Worm (Caenorhabditis elegans) whole organism, late embryonic: ENCODE data around the gene C02H6.1.
"Not testable (repeated sequence)": the region's sequence is repeated elsewhere in the genome, so short reads cannot be mapped to it uniquely, and the experiment has no call there.

Experiments used
- F13H6.1 ChIP-seq: sonication (generic microtip); optimal IDR thresholded peaks from 2 replicates; lab custom pipeline; 2016; ENCODE audit warnings: missing genetic modification characterization, missing compliant biosample characterization
- K02D7.2 ChIP-seq: sonication (generic microtip); optimal IDR thresholded peaks from 2 replicates; lab custom pipeline; 2017; ENCODE audit warnings: mild to moderate bottlenecking, missing genetic modification characterization, missing compliant biosample characterization
- Y22D7AL.16 ChIP-seq: sonication (generic microtip); optimal IDR thresholded peaks from 2 replicates; lab custom pipeline; 2016; ENCODE audit warnings: missing genetic modification characterization, missing compliant biosample characterization
- ahr-1 ChIP-seq: sonication (generic microtip); optimal IDR thresholded peaks from 2 replicates; lab custom pipeline; 2016; ENCODE audit warnings: missing genetic modification characterization, missing compliant biosample characterization
- ama-1 ChIP-seq: fragments of 150-350 bp; optimal IDR thresholded peaks from 2 replicates; lab custom pipeline; 2014
- ceh-18 ChIP-seq: sonication (generic microtip); optimal IDR thresholded peaks from 2 replicates; lab custom pipeline; 2016; ENCODE audit warnings: missing genetic modification characterization, missing compliant biosample characterization
- ceh-2 ChIP-seq: sonication (generic microtip); optimal IDR thresholded peaks from 2 replicates; lab custom pipeline; 2016; ENCODE audit warnings: missing genotype, missing genetic modification characterization, missing compliant biosample characterization
- ceh-24 ChIP-seq: sonication (generic microtip); optimal IDR thresholded peaks from 2 replicates; lab custom pipeline; 2016; ENCODE audit warnings: mild to moderate bottlenecking, missing genetic modification characterization, missing compliant biosample characterization
- ceh-31 ChIP-seq: sonication (generic microtip); optimal IDR thresholded peaks from 2 replicates; lab custom pipeline; 2016; ENCODE audit warnings: missing genetic modification characterization, missing compliant biosample characterization
- ceh-48 ChIP-seq: sonication (generic microtip); optimal IDR thresholded peaks from 2 replicates; lab custom pipeline; 2016; ENCODE audit warnings: missing genetic modification characterization, inconsistent platforms, missing compliant biosample characterization
- ceh-6 ChIP-seq: fragments of 200-800 bp; sonication (Bioruptor generic); optimal IDR thresholded peaks from 2 replicates; lab custom pipeline; 2018; ENCODE audit warnings: mild to moderate bottlenecking, missing genetic modification characterization, missing compliant biosample characterization
- che-1 ChIP-seq: sonication (generic microtip); optimal IDR thresholded peaks from 2 replicates; lab custom pipeline; 2016; ENCODE audit warnings: mild to moderate bottlenecking, missing genetic modification characterization, missing compliant biosample characterization
- dmd-4 ChIP-seq: sonication (generic microtip); optimal IDR thresholded peaks from 2 replicates; lab custom pipeline; 2016; ENCODE audit warnings: borderline replicate concordance, missing genetic modification characterization, missing compliant biosample characterization
- dve-1 ChIP-seq: sonication (generic microtip); optimal IDR thresholded peaks from 2 replicates; lab custom pipeline; 2017; ENCODE audit warnings: antibody characterized with exemption, mild to moderate bottlenecking, missing genetic modification characterization, missing compliant biosample characterization
- ets-4 ChIP-seq: sonication (generic microtip); optimal IDR thresholded peaks from 2 replicates; lab custom pipeline; 2016; ENCODE audit warnings: missing genetic modification characterization, missing compliant biosample characterization
- fkh-10 ChIP-seq: fragments of 150-350 bp; optimal IDR thresholded peaks from 2 replicates; lab custom pipeline; 2014; ENCODE audit warnings: missing biosample characterization, missing genetic modification reagents, missing genetic modification characterization
- fkh-6 ChIP-seq: sonication (generic microtip); optimal IDR thresholded peaks from 2 replicates; lab custom pipeline; 2016; ENCODE audit warnings: missing genetic modification characterization, missing compliant biosample characterization
- gmeb-2 ChIP-seq: sonication (generic microtip); optimal IDR thresholded peaks from 2 replicates; lab custom pipeline; 2016; ENCODE audit warnings: missing genetic modification characterization, inconsistent platforms, missing compliant biosample characterization
- hlh-30 ChIP-seq: sonication (generic microtip); optimal IDR thresholded peaks from 2 replicates; lab custom pipeline; 2017; ENCODE audit warnings: antibody characterized with exemption, missing genetic modification characterization, missing compliant biosample characterization; ENCODE audit not compliant: insufficient read depth
- lin-11 ChIP-seq: fragments of 200-800 bp; sonication (Bioruptor generic); optimal IDR thresholded peaks from 2 replicates; lab custom pipeline; 2018; ENCODE audit warnings: mild to moderate bottlenecking, missing genetic modification characterization, missing compliant biosample characterization
- nhr-11 ChIP-seq: fragments of 150-350 bp; optimal IDR thresholded peaks from 2 replicates; lab custom pipeline; 2014; ENCODE audit warnings: missing biosample characterization, missing genetic modification characterization
- nhr-232 ChIP-seq: sonication (generic microtip); optimal IDR thresholded peaks from 2 replicates; lab custom pipeline; 2016; ENCODE audit warnings: missing genetic modification characterization, missing compliant biosample characterization
- pat-9 ChIP-seq: fragments of 200-800 bp; sonication (Bioruptor generic); optimal IDR thresholded peaks from 2 replicates; lab custom pipeline; 2018; ENCODE audit warnings: mild to moderate bottlenecking, missing genetic modification characterization, moderate library complexity, missing compliant biosample characterization
- pax-1 ChIP-seq: fragments of 150-350 bp; optimal IDR thresholded peaks from 2 replicates; lab custom pipeline; 2014; ENCODE audit warnings: missing biosample characterization, missing genetic modification characterization
- pha-2 ChIP-seq: sonication (generic microtip); optimal IDR thresholded peaks from 2 replicates; lab custom pipeline; 2017; ENCODE audit warnings: mild to moderate bottlenecking, missing genetic modification characterization, missing compliant biosample characterization
- pqm-1 ChIP-seq: sonication (generic microtip); optimal IDR thresholded peaks from 2 replicates; lab custom pipeline; 2016; ENCODE audit warnings: missing genetic modification characterization, missing compliant biosample characterization
- pros-1 ChIP-seq: fragments of 150-350 bp; optimal IDR thresholded peaks from 2 replicates; lab custom pipeline; 2014; ENCODE audit warnings: missing biosample characterization, missing genetic modification reagents, missing genetic modification characterization
- sox-2 ChIP-seq: fragments of 200-800 bp; sonication (Bioruptor generic); IDR thresholded peaks from 2 replicates; pipeline ENCODE4 v1.3.6; 2022; ENCODE audit warnings: missing genetic modification reagents, missing genetic modification characterization, missing compliant biosample characterization
- sox-4 ChIP-seq: sonication (generic microtip); optimal IDR thresholded peaks from 2 replicates; lab custom pipeline; 2017; ENCODE audit warnings: mild to moderate bottlenecking, missing genetic modification characterization, inconsistent platforms, missing compliant biosample characterization
- syd-9 ChIP-seq: sonication (generic microtip); optimal IDR thresholded peaks from 2 replicates; lab custom pipeline; 2016; ENCODE audit warnings: mild to moderate bottlenecking, missing genetic modification characterization, moderate library complexity, missing compliant biosample characterization
- tbx-2 ChIP-seq: sonication (generic microtip); optimal IDR thresholded peaks from 2 replicates; lab custom pipeline; 2016; ENCODE audit warnings: missing genetic modification characterization, missing compliant biosample characterization
- unc-3 ChIP-seq, 2 experiments: fragments of 200-800 bp in 1 of 2; sonication (Bioruptor generic) in 1 of 2; sonication (generic microtip) in 1 of 2; conservative IDR thresholded peaks in 1 of 2; optimal IDR thresholded peaks in 1 of 2; 2 replicates each; pipeline versions ENCODE4 v1.3.6 to Lab custom; 2016 to 2022; ENCODE audit warnings: missing compliant biosample characterization in 2 of 2, missing genetic modification characterization in 2 of 2, missing genetic modification reagents in 1 of 2
- unc-55 ChIP-seq: sonication (generic microtip); optimal IDR thresholded peaks from 2 replicates; lab custom pipeline; 2017; ENCODE audit warnings: missing biosample characterization, missing genetic modification reagents, missing genetic modification characterization

Gene C02H6.1

ce11 chrV:7353602-7354001, 36.1 kb downstream of the C02H6.1 start (continued):
- no peak for TF ChIP-seq dmd-4 (tag; lab: Kevin White, UChicago)
- no peak for TF ChIP-seq pat-9 (tag; lab: Kevin White, UChicago)

- TF ChIP-seq F13H6.1 (tag; lab: Kevin White, UChicago) = no peak
- TF ChIP-seq ceh-2 (tag; lab: Kevin White, UChicago) = no peak
- no peak for TF ChIP-seq nhr-232
These were observed 37.3 kb downstream of the C02H6.1 start, which contains the start of the genes srh-231 and srh-275 for ce11 chrV:7352186-7353053. Gene srh-231 (minus strand): TSS chrV:7352236. Gene srh-275 (plus strand): TSS chrV:7353003.

ce11 chrV:7349541-7349940, 40.1 kb downstream of the C02H6.1 start, which contains the start of gene nhr-149:
Gene nhr-149 (minus strand): TSS chrV:7349641.
- TF ChIP-seq syd-9 (tag; lab: Kevin White, UChicago) = no peak
- TF ChIP-seq unc-55 (GFP tag; lab: Kevin White, UChicago) = no peak
- no peak for TF ChIP-seq che-1 (tag; lab: Kevin White, UChicago)
- no peak for TF ChIP-seq ceh-2 (tag; lab: Kevin White, UChicago)
- TF ChIP-seq sox-2 (GFP tag; lab: Robert Waterston, UW) = no peak
- TF ChIP-seq ceh-31 (tag; lab: Kevin White, UChicago) = no peak
- TF ChIP-seq ceh-48 = no peak
- no peak for TF ChIP-seq unc-3 (GFP tag; conservative IDR thresholded peaks at IDR 0.05; lab: Robert Waterston, UW)
- TF ChIP-seq unc-3 (tag; optimal IDR thresholded peaks at IDR 0.05; lab: Kevin White, UChicago) = no peak
- TF ChIP-seq tbx-2 (tag; lab: Kevin White, UChicago) = no peak
- no peak for TF ChIP-seq ahr-1
- TF ChIP-seq dve-1 (tag; lab: Kevin White, UChicago) = no peak
- no peak for TF ChIP-seq fkh-10 (GFP tag; lab: Kevin White, UChicago)
- no peak for TF ChIP-seq ceh-6 (GFP tag; lab: Kevin White, UChicago)
- TF ChIP-seq pax-1 (tag; lab: Kevin White, UChicago) = no peak
- no peak for TF ChIP-seq nhr-11 (tag; lab: Kevin White, UChicago)
- no peak for TF ChIP-seq sox-4 (tag; lab: Kevin White, UChicago)
- no peak for TF ChIP-seq pha-2
- TF ChIP-seq ceh-18 (tag; lab: Kevin White, UChicago) = no peak
- TF ChIP-seq K02D7.2 (tag; lab: Kevin White, UChicago) = no peak
- TF ChIP-seq, all 69 proteins: peak for 0

ce11 chrV:7345494-7345893, 44.2 kb downstream of the C02H6.1 start, which contains the start of gene nhr-147:
Gene nhr-147 (plus strand): TSS chrV:7345794.
- TF ChIP-seq hlh-30, fkh-6, ets-4: not testable (repeated sequence)
- TF ChIP-seq, all 69 proteins: peak for 0; not testable (repeated sequence) for 69

- TF ChIP-seq ceh-24 (tag; lab: Kevin White, UChicago) = no peak
- no peak for TF ChIP-seq ama-1
- TF ChIP-seq ahr-1 = no peak
- no peak for TF ChIP-seq dmd-4 (tag; lab: Kevin White, UChicago)
- no peak for TF ChIP-seq ceh-6 (GFP tag; lab: Kevin White, UChicago)
- TF ChIP-seq K02D7.2 (tag; lab: Kevin White, UChicago) = no peak
- TF ChIP-seq fkh-6 = no peak
- no peak for TF ChIP-seq lin-11 (tag; lab: Kevin White, UChicago)
- no peak for TF ChIP-seq pat-9 (tag; lab: Kevin White, UChicago)
- no peak for TF ChIP-seq pha-2
- TF ChIP-seq Y22D7AL.16 (tag; lab: Kevin White, UChicago) = no peak
- TF ChIP-seq ets-4 = no peak
- no peak for TF ChIP-seq nhr-11 (tag; lab: Kevin White, UChicago)
- TF ChIP-seq gmeb-2 (tag; lab: Kevin White, UChicago) = no peak
- TF ChIP-seq pros-1 = no peak
- no peak for TF ChIP-seq pqm-1 (tag; lab: Kevin White, UChicago)
- TF ChIP-seq ceh-31 (tag; lab: Kevin White, UChicago) = no peak
- TF ChIP-seq, all 69 proteins: peak for 0
These were observed 46.1 kb downstream of the C02H6.1 start, which contains the start of gene srh-244 for ce11 chrV:7343522-7343921. Gene srh-244 (plus strand): TSS chrV:7343822.
